Fruit fly (Drosophila melanogaster) whole organism, embryonic: ENCODE data around the gene Gyc89Da.

Source experiments
- CG10462 ChIP-seq: fragments of 200-800 bp; sonication (Bioruptor generic); optimal IDR thresholded peaks from 2 replicates; lab custom pipeline; 2016; ENCODE audit warnings: missing biosample characterization, missing genetic modification characterization
- CG12391 ChIP-seq: fragments of 200-800 bp; sonication (Bioruptor generic); optimal IDR thresholded peaks from 3 replicates; lab custom pipeline; 2018; ENCODE audit warnings: missing biosample characterization, mild to moderate bottlenecking, missing genetic modification characterization, moderate library complexity
- CG17568 ChIP-seq: fragments of 200-800 bp; sonication (Bioruptor generic); optimal IDR thresholded peaks from 2 replicates; lab custom pipeline; 2018; ENCODE audit warnings: missing biosample characterization, mild to moderate bottlenecking, missing genetic modification characterization, moderate library complexity
- CG2875 ChIP-seq: fragments of 200-800 bp; sonication (Bioruptor generic); optimal IDR thresholded peaks from 2 replicates; lab custom pipeline; 2017; ENCODE audit warnings: missing biosample characterization, mild to moderate bottlenecking, missing genetic modification characterization, missing genetic modification reagents
- CG2889 ChIP-seq: fragments of 200-800 bp; sonication (Bioruptor generic); IDR thresholded peaks from 3 replicates; pipeline ENCODE4 v1.3.6; 2022; ENCODE audit warnings: missing biosample characterization, missing genetic modification characterization
- CG4730 ChIP-seq: fragments of 200-800 bp; sonication (Bioruptor generic); IDR thresholded peaks from 2 replicates; pipeline ENCODE4 v1.3.6; 2022; ENCODE audit warnings: missing biosample characterization, missing genetic modification characterization
- CG6654 ChIP-seq: fragments of 200-800 bp; sonication (Bioruptor generic); optimal IDR thresholded peaks from 2 replicates; lab custom pipeline; 2017; ENCODE audit warnings: missing biosample characterization, mild to moderate bottlenecking, missing genetic modification characterization
- Drgx ChIP-seq: fragments of 200-800 bp; sonication (Bioruptor generic); IDR thresholded peaks from 2 replicates; pipeline ENCODE4 v1.3.6; 2022; ENCODE audit warnings: missing biosample characterization, missing genetic modification characterization
- ato ChIP-seq: fragments of 200-800 bp; sonication (Bioruptor generic); IDR thresholded peaks from 2 replicates; pipeline ENCODE4 v1.3.6; 2022; ENCODE audit warnings: missing biosample characterization, missing genetic modification characterization; ENCODE audit not compliant: partially characterized antibody
- hbn ChIP-seq: fragments of 200-800 bp; sonication (Bioruptor generic); IDR thresholded peaks from 2 replicates; pipeline ENCODE4 v1.3.6; 2022; ENCODE audit warnings: missing biosample characterization, missing genetic modification characterization; ENCODE audit not compliant: partially characterized antibody
- pan ChIP-seq, 4 experiments: fragments of >200 bp in 3 of 4; fragments of 200-800 bp in 1 of 4; sonication (Bioruptor generic) in 1 of 4; optimal IDR thresholded peaks in 3 of 4; IDR thresholded peaks in 1 of 4; 2 replicates each; pipeline versions ENCODE4 v1.3.6 to Lab custom; 2017 to 2022; ENCODE audit warnings: missing biosample characterization in 2 of 4, missing genetic modification characterization in 2 of 4, mixed read lengths in 1 of 4
- psq ChIP-seq: fragments of 200-800 bp; sonication (Bioruptor generic); optimal IDR thresholded peaks from 2 replicates; lab custom pipeline; 2017; ENCODE audit warnings: missing biosample characterization, missing genetic modification characterization
- seq ChIP-seq: fragments of 200-800 bp; sonication (Bioruptor generic); IDR thresholded peaks from 2 replicates; pipeline ENCODE4 v1.3.6; 2022; ENCODE audit warnings: missing biosample characterization, missing genetic modification characterization

dm6 chr3R:16446836-16447235 lies 25.6 kb upstream of the Gyc89Da start:
- TF ChIP-seq Drgx (GFP tag; lab: Robert Waterston, UW) (no peak), CG17568 (GFP tag; lab: Kevin White, UChicago) (no peak), pan (optimal IDR thresholded peaks at IDR 0.05; lab: Kevin White, UChicago) (no peak), pan (GFP tag; optimal IDR thresholded peaks at IDR 0.05 in 1 of 2, IDR thresholded peaks at IDR 0.05 in 1 of 2) (no peak), CG10462 (GFP tag; lab: Kevin White, UChicago) (no peak), CG12391 (tag; lab: Kevin White, UChicago) (no peak), ato (GFP tag; lab: Robert Waterston, UW) (no peak), CG2889 (no peak), CG6654 (GFP tag; lab: Kevin White, UChicago) (no peak), seq (GFP tag; lab: Robert Waterston, UW) (no peak), CG4730 (GFP tag; lab: Robert Waterston, UW) (no peak), psq (GFP tag; lab: Kevin White, UChicago) (no peak), hbn (GFP tag; lab: Robert Waterston, UW) (no peak), CG2875 (GFP tag; lab: Kevin White, UChicago) (no peak)
